Fruit fly (Drosophila melanogaster) whole organism, embryonic: Measurements from ENCODE around the gene vers.

Experiments
- Aef1 ChIP-seq: fragments of 200-800 bp; sonication (Bioruptor generic); IDR thresholded peaks from 3 replicates; pipeline ENCODE4 v1.3.6; 2022; ENCODE audit warnings: missing biosample characterization, missing genetic modification characterization
- B-H1 ChIP-seq: fragments of 200-800 bp; sonication (Bioruptor generic); IDR thresholded peaks from 3 replicates; pipeline ENCODE4 v1.3.6; 2022; ENCODE audit warnings: missing biosample characterization, missing genetic modification characterization
- CG10147 ChIP-seq: fragments of 200-800 bp; sonication (Bioruptor generic); optimal IDR thresholded peaks from 2 replicates; lab custom pipeline; 2019; ENCODE audit warnings: missing biosample characterization, mild to moderate bottlenecking, missing genetic modification characterization, moderate library complexity
- CG1024 ChIP-seq: fragments of 200-800 bp; sonication (Bioruptor generic); IDR thresholded peaks from 2 replicates; pipeline ENCODE4 v1.3.6; 2022; ENCODE audit warnings: missing biosample characterization, missing genetic modification characterization
- CG10431 ChIP-seq: fragments of 200-800 bp; sonication (Bioruptor generic); optimal IDR thresholded peaks from 3 replicates; lab custom pipeline; 2018; ENCODE audit warnings: missing biosample characterization, mild to moderate bottlenecking, missing genetic modification characterization
- CG12659 ChIP-seq: fragments of 200-800 bp; sonication (Bioruptor generic); optimal IDR thresholded peaks from 3 replicates; lab custom pipeline; 2017; ENCODE audit warnings: mild to moderate bottlenecking, missing biosample characterization, missing genetic modification reagents, missing genetic modification characterization
- CG12744 ChIP-seq: fragments of 200-800 bp; sonication (Bioruptor generic); optimal IDR thresholded peaks from 2 replicates; lab custom pipeline; 2016; ENCODE audit warnings: missing biosample characterization, missing genetic modification characterization
- CG13775 ChIP-seq: fragments of 200-800 bp; sonication (Bioruptor generic); optimal IDR thresholded peaks from 3 replicates; lab custom pipeline; 2017; ENCODE audit warnings: missing biosample characterization, mild to moderate bottlenecking, missing genetic modification characterization
- CG15269 ChIP-seq: fragments of 200-800 bp; sonication (Bioruptor generic); optimal IDR thresholded peaks from 2 replicates; lab custom pipeline; 2018; ENCODE audit warnings: missing biosample characterization, mild to moderate bottlenecking, missing genetic modification characterization, moderate library complexity
- CG15601 ChIP-seq: fragments of 200-800 bp; sonication (Bioruptor generic); optimal IDR thresholded peaks from 3 replicates; lab custom pipeline; 2019; ENCODE audit warnings: missing biosample characterization, mild to moderate bottlenecking, missing genetic modification characterization, moderate library complexity
- CG1832 ChIP-seq: fragments of 200-800 bp; sonication (Bioruptor generic); optimal IDR thresholded peaks from 2 replicates; lab custom pipeline; 2017; ENCODE audit warnings: missing biosample characterization, mild to moderate bottlenecking, missing genetic modification characterization, inconsistent platforms
- CG2712 ChIP-seq: fragments of 200-800 bp; optimal IDR thresholded peaks from 3 replicates; lab custom pipeline; 2019; ENCODE audit warnings: missing biosample characterization, mild to moderate bottlenecking, missing genetic modification characterization, moderate library complexity
- CG3838 ChIP-seq: fragments of 200-800 bp; sonication (Bioruptor generic); optimal IDR thresholded peaks from 3 replicates; lab custom pipeline; 2016; ENCODE audit warnings: missing biosample characterization, missing genetic modification characterization
- CG4404 ChIP-seq: fragments of 200-800 bp; sonication (Bioruptor generic); IDR thresholded peaks from 2 replicates; pipeline ENCODE4 v1.3.6; 2022; ENCODE audit warnings: missing biosample characterization, missing genetic modification characterization
- CG6654 ChIP-seq: fragments of 200-800 bp; sonication (Bioruptor generic); optimal IDR thresholded peaks from 2 replicates; lab custom pipeline; 2017; ENCODE audit warnings: missing biosample characterization, mild to moderate bottlenecking, missing genetic modification characterization
- CG7786 ChIP-seq: fragments of 200-800 bp; sonication (Bioruptor generic); optimal IDR thresholded peaks from 2 replicates; lab custom pipeline; 2016; ENCODE audit warnings: missing biosample characterization, missing genetic modification characterization
- CG8290 ChIP-seq, 3 experiments: fragments of 200-800 bp; sonication (Bioruptor generic); optimal IDR thresholded peaks; 2 replicates each; lab custom pipeline; 2016 to 2019; ENCODE audit warnings: missing biosample characterization in 3 of 3, missing genetic modification characterization in 3 of 3, mild to moderate bottlenecking in 2 of 3, moderate library complexity in 1 of 3
- CG8359 ChIP-seq: fragments of 200-800 bp; sonication (Bioruptor generic); optimal IDR thresholded peaks from 2 replicates; lab custom pipeline; 2017; ENCODE audit warnings: missing biosample characterization, mild to moderate bottlenecking, missing genetic modification characterization, borderline replicate concordance
- CG8924 ChIP-seq: fragments of 200-800 bp; optimal IDR thresholded peaks from 3 replicates; lab custom pipeline; 2019; ENCODE audit warnings: missing biosample characterization, mild to moderate bottlenecking, missing genetic modification characterization, moderate library complexity
- CG9215 ChIP-seq: fragments of 200-800 bp; sonication (Bioruptor generic); IDR thresholded peaks from 2 replicates; pipeline ENCODE4 v1.3.6; 2022; ENCODE audit warnings: missing biosample characterization, missing genetic modification characterization
- CG9727 ChIP-seq: fragments of 200-800 bp; sonication (Bioruptor generic); optimal IDR thresholded peaks from 3 replicates; lab custom pipeline; 2017; ENCODE audit warnings: missing biosample characterization, mild to moderate bottlenecking, missing genetic modification characterization
- CrebB ChIP-seq: fragments of 200-800 bp; sonication (Bioruptor generic); optimal IDR thresholded peaks from 3 replicates; lab custom pipeline; 2018; ENCODE audit warnings: missing biosample characterization, mild to moderate bottlenecking, missing genetic modification characterization
- Dip3 ChIP-seq: fragments of 200-800 bp; sonication (Bioruptor generic); optimal IDR thresholded peaks from 3 replicates; lab custom pipeline; 2016; ENCODE audit warnings: missing biosample characterization, missing genetic modification characterization
- Elba2 ChIP-seq: fragments of 200-800 bp; sonication (Bioruptor generic); optimal IDR thresholded peaks from 3 replicates; lab custom pipeline; 2016; ENCODE audit warnings: missing biosample characterization, missing genetic modification characterization
- Gug ChIP-seq: fragments of 200-800 bp; sonication (Bioruptor generic); IDR thresholded peaks from 4 replicates; pipeline ENCODE4 v1.3.6; 2022; ENCODE audit warnings: missing biosample characterization, missing genetic modification characterization
- H2.0 ChIP-seq: fragments of 200-800 bp; sonication (Bioruptor generic); IDR thresholded peaks from 2 replicates; pipeline ENCODE4 v1.3.6; 2022; ENCODE audit warnings: missing biosample characterization, missing genetic modification characterization
- Hmr ChIP-seq: fragments of 200-800 bp; sonication (Bioruptor generic); optimal IDR thresholded peaks from 3 replicates; lab custom pipeline; 2017; ENCODE audit warnings: mild to moderate bottlenecking, missing biosample characterization, missing genetic modification reagents, missing genetic modification characterization
- Mes4 ChIP-seq: fragments of 200-800 bp; sonication (Bioruptor generic); optimal IDR thresholded peaks from 2 replicates; lab custom pipeline; 2016; ENCODE audit warnings: missing biosample characterization, missing genetic modification characterization
- NfI ChIP-seq: fragments of 200-800 bp; sonication (Bioruptor generic); optimal IDR thresholded peaks from 3 replicates; lab custom pipeline; 2018; ENCODE audit warnings: missing biosample characterization, mild to moderate bottlenecking, missing genetic modification characterization, moderate library complexity
- PHDP ChIP-seq: fragments of 200-800 bp; sonication (Bioruptor generic); optimal IDR thresholded peaks from 3 replicates; lab custom pipeline; 2018; ENCODE audit warnings: missing biosample characterization, mild to moderate bottlenecking, missing genetic modification characterization, moderate library complexity
- ab ChIP-seq: fragments of 200-800 bp; sonication (Bioruptor generic); optimal IDR thresholded peaks from 2 replicates; lab custom pipeline; 2016; ENCODE audit warnings: missing biosample characterization, missing genetic modification characterization
- ap ChIP-seq: fragments of 200-800 bp; sonication (Bioruptor generic); IDR thresholded peaks from 2 replicates; pipeline ENCODE4 v1.3.6; 2022; ENCODE audit warnings: missing biosample characterization, missing genetic modification characterization
- ato ChIP-seq: fragments of 200-800 bp; sonication (Bioruptor generic); IDR thresholded peaks from 2 replicates; pipeline ENCODE4 v1.3.6; 2022; ENCODE audit warnings: missing biosample characterization, missing genetic modification characterization; ENCODE audit not compliant: partially characterized antibody
- az2 ChIP-seq: fragments of 200-800 bp; sonication (Bioruptor generic); optimal IDR thresholded peaks from 3 replicates; lab custom pipeline; 2016; ENCODE audit warnings: missing biosample characterization, missing genetic modification characterization
- crol ChIP-seq: fragments of 200-800 bp; sonication (Bioruptor generic); IDR thresholded peaks from 2 replicates; pipeline ENCODE4 v1.3.6; 2022; ENCODE audit warnings: missing biosample characterization, missing genetic modification characterization
- dimm ChIP-seq: fragments of 200-800 bp; sonication (Bioruptor generic); IDR thresholded peaks from 2 replicates; pipeline ENCODE4 v1.3.6; 2022; ENCODE audit warnings: missing biosample characterization, missing genetic modification characterization
- emc ChIP-seq: fragments of 200-800 bp; sonication (Bioruptor generic); optimal IDR thresholded peaks from 2 replicates; lab custom pipeline; 2016; ENCODE audit warnings: missing biosample characterization, missing genetic modification characterization
- eve ChIP-seq, 2 experiments: fragments of >200 bp; optimal IDR thresholded peaks; 2 replicates each; lab custom pipeline; 2017; ENCODE audit warnings: missing biosample characterization in 2 of 2, missing genetic modification characterization in 2 of 2
- gce ChIP-seq: fragments of 200-800 bp; sonication (Bioruptor generic); IDR thresholded peaks from 3 replicates; pipeline ENCODE4 v1.3.6; 2022; ENCODE audit warnings: missing biosample characterization, missing genetic modification characterization
- gcm ChIP-seq: fragments of 200-800 bp; sonication (Bioruptor generic); optimal IDR thresholded peaks from 2 replicates; lab custom pipeline; 2019; ENCODE audit warnings: missing biosample characterization, mild to moderate bottlenecking, missing genetic modification characterization, moderate library complexity
- lmd ChIP-seq: fragments of 200-800 bp; sonication (Bioruptor generic); IDR thresholded peaks from 2 replicates; pipeline ENCODE4 v1.3.6; 2022; ENCODE audit warnings: missing biosample characterization, missing genetic modification characterization
- onecut ChIP-seq: fragments of 200-800 bp; sonication (Bioruptor generic); IDR thresholded peaks from 2 replicates; pipeline ENCODE4 v1.3.6; 2022; ENCODE audit warnings: missing biosample characterization, missing genetic modification characterization
- ranshi ChIP-seq: fragments of 200-800 bp; sonication (Bioruptor generic); IDR thresholded peaks from 2 replicates; pipeline ENCODE4 v1.3.6; 2022; ENCODE audit warnings: missing biosample characterization, missing genetic modification characterization
- slp2 ChIP-seq: fragments of 200-800 bp; sonication (Bioruptor generic); optimal IDR thresholded peaks from 2 replicates; lab custom pipeline; 2016; ENCODE audit warnings: missing biosample characterization, missing genetic modification characterization
- stwl ChIP-seq: fragments of 200-800 bp; sonication (Bioruptor generic); optimal IDR thresholded peaks from 3 replicates; lab custom pipeline; 2018; ENCODE audit warnings: missing biosample characterization, mild to moderate bottlenecking, missing genetic modification characterization, moderate library complexity
- sug ChIP-seq: fragments of 200-800 bp; optimal IDR thresholded peaks from 2 replicates; lab custom pipeline; 2019; ENCODE audit warnings: missing biosample characterization, mild to moderate bottlenecking, missing genetic modification characterization, moderate library complexity
- tap ChIP-seq: fragments of 200-800 bp; optimal IDR thresholded peaks from 3 replicates; lab custom pipeline; 2019; ENCODE audit warnings: missing biosample characterization, mild to moderate bottlenecking, missing genetic modification characterization, moderate library complexity
- tgo ChIP-seq: fragments of 200-800 bp; sonication (Bioruptor generic); IDR thresholded peaks from 3 replicates; pipeline ENCODE4 v1.3.6; 2022; ENCODE audit warnings: missing biosample characterization, missing genetic modification characterization
- toy ChIP-seq: fragments of 200-800 bp; sonication (Bioruptor generic); IDR thresholded peaks from 2 replicates; pipeline ENCODE4 v1.3.6; 2022; ENCODE audit warnings: missing biosample characterization, missing genetic modification characterization
- twi ChIP-seq: fragments of 200-800 bp; optimal IDR thresholded peaks from 2 replicates; lab custom pipeline; 2019; ENCODE audit warnings: missing biosample characterization, mild to moderate bottlenecking, missing genetic modification characterization, moderate library complexity
- wor ChIP-seq: fragments of 200-800 bp; sonication (Bioruptor generic); IDR thresholded peaks from 2 replicates; pipeline ENCODE4 v1.3.6; 2022; ENCODE audit warnings: missing biosample characterization, missing genetic modification characterization

Gene vers

dm6 chr3L:12077348-12077747 is 38.6 kb upstream of the vers start (continued):
- TF ChIP-seq stwl (peak; percentile 15), CG1024 (GFP tag; lab: Robert Waterston, UW) (peak; percentile 51), CG1832 (GFP tag; lab: Kevin White, UChicago) (no peak), Mes4 (GFP tag; lab: Kevin White, UChicago) (no peak), NfI (peak; percentile 21), wor (GFP tag; lab: Robert Waterston, UW) (peak; percentile 51), Hmr (GFP tag; lab: Kevin White, UChicago) (no peak), CG15269 (tag; lab: Kevin White, UChicago) (peak; percentile 43), PHDP (tag; lab: Kevin White, UChicago) (peak; percentile 29), CG2712 (tag; lab: Kevin White, UChicago) (peak; percentile 77), dimm (GFP tag; lab: Robert Waterston, UW) (no peak), CG13775 (GFP tag; lab: Kevin White, UChicago) (peak; percentile 69), lmd (GFP tag; lab: Robert Waterston, UW) (peak; percentile 55), tgo (peak; percentile 63), H2.0 (GFP tag; lab: Robert Waterston, UW) (peak; percentile 43; the same call in 1 of the 2 replicates), gcm (GFP tag; lab: Kevin White, UChicago) (no peak), crol (GFP tag; lab: Robert Waterston, UW) (no peak), eve (GFP tag; optimal IDR thresholded peaks at IDR 0.05; lab: Kevin White, UChicago) (peak in 1 of 2 experiments; percentile 67), CG15601 (peak; percentile 47), CG12659 (GFP tag; lab: Kevin White, UChicago) (peak; percentile 50), ato (GFP tag; lab: Robert Waterston, UW) (no peak), emc (no peak), CG10431 (GFP tag; lab: Kevin White, UChicago) (no peak), CG6654 (peak; percentile 16), tap (tag; lab: Kevin White, UChicago) (peak; percentile 49), CG3838 (GFP tag; lab: Kevin White, UChicago) (no peak), CG8924 (tag; lab: Kevin White, UChicago) (peak; percentile 56), CG8359 (GFP tag; lab: Kevin White, UChicago) (peak; percentile 37), Elba2 (GFP tag; lab: Kevin White, UChicago) (no peak), slp2 (peak; percentile 60), ab (GFP tag; lab: Kevin White, UChicago) (no peak), twi (tag; lab: Kevin White, UChicago) (no peak), sug (no peak), CrebB (no peak), Gug (GFP tag; lab: Robert Waterston, UW) (0 out of 4 replicates have a peak, but pooled peaks have one; percentile 12), CG9215 (GFP tag; lab: Robert Waterston, UW) (no peak), ranshi (peak; percentile 61; the same call in 1 of the 2 replicates), CG8290 (GFP tag; optimal IDR thresholded peaks at IDR 0.05; lab: Kevin White, UChicago) (peak; percentile 12), CG8290 (tag; optimal IDR thresholded peaks at IDR 0.05; lab: Kevin White, UChicago) (no peak), toy (GFP tag; lab: Robert Waterston, UW) (no peak), ap (GFP tag; lab: Robert Waterston, UW) (peak; percentile 36; the same call in 1 of the 2 replicates), az2 (GFP tag; lab: Kevin White, UChicago) (peak; percentile 70), CG7786 (GFP tag; lab: Kevin White, UChicago) (peak; percentile 28), CG10147 (GFP tag; lab: Kevin White, UChicago) (peak; percentile 37), gce (GFP tag; lab: Robert Waterston, UW) (0 out of 3 replicates have a peak, but pooled peaks have one; percentile 39), CG9727 (GFP tag; lab: Kevin White, UChicago) (peak; percentile 90), CG12744 (GFP tag; lab: Kevin White, UChicago) (peak; percentile 50), CG4404 (GFP tag; lab: Robert Waterston, UW) (peak; percentile 78), onecut (peak; percentile 42; the same call in 1 of the 2 replicates), Aef1 (no peak), B-H1 (0 out of 3 replicates have a peak, but pooled peaks have one; percentile 13), Dip3 (GFP tag; lab: Kevin White, UChicago) (no peak)
